Worm (Caenorhabditis elegans) whole organism, early embryonic: ENCODE data around the gene nas-33.

Experiments
- B0310.2 ChIP-seq: sonication (generic microtip); optimal IDR thresholded peaks from 2 replicates; lab custom pipeline; 2016; ENCODE audit warnings: mild to moderate bottlenecking, missing genetic modification characterization, missing compliant biosample characterization
- F13C5.2 ChIP-seq: sonication (generic microtip); optimal IDR thresholded peaks from 2 replicates; lab custom pipeline; 2017; ENCODE audit warnings: mild to moderate bottlenecking, missing genetic modification characterization, inconsistent platforms, missing compliant biosample characterization
- aly-1 ChIP-seq: sonication (generic microtip); optimal IDR thresholded peaks from 2 replicates; lab custom pipeline; 2016; ENCODE audit warnings: missing genetic modification characterization, missing compliant biosample characterization
- ama-1 ChIP-seq: fragments of 150-350 bp; optimal IDR thresholded peaks from 2 replicates; lab custom pipeline; 2014
- ceh-13 ChIP-seq: fragments of 200-800 bp; sonication (Bioruptor generic); optimal IDR thresholded peaks from 2 replicates; lab custom pipeline; 2018; ENCODE audit warnings: mild to moderate bottlenecking, missing genetic modification characterization, missing compliant biosample characterization
- ceh-36 ChIP-seq: sonication (generic microtip); optimal IDR thresholded peaks from 2 replicates; lab custom pipeline; 2016; ENCODE audit warnings: missing genetic modification characterization, inconsistent platforms, missing compliant biosample characterization
- ets-7 ChIP-seq: sonication (generic microtip); optimal IDR thresholded peaks from 2 replicates; lab custom pipeline; 2016; ENCODE audit warnings: missing genotype, missing genetic modification characterization, missing compliant biosample characterization
- flt-1 ChIP-seq: fragments of 200-800 bp; sonication (Bioruptor generic); IDR thresholded peaks from 2 replicates; pipeline ENCODE4 v1.3.6; 2022; ENCODE audit warnings: missing genetic modification characterization, missing compliant biosample characterization
- hmbx-1 ChIP-seq: sonication (generic microtip); optimal IDR thresholded peaks from 2 replicates; lab custom pipeline; 2016; ENCODE audit warnings: mild to moderate bottlenecking, missing genetic modification characterization, missing compliant biosample characterization
- scrt-1 ChIP-seq: fragments of 200-800 bp; sonication (Bioruptor generic); IDR thresholded peaks from 2 replicates; pipeline ENCODE4 v1.3.6; 2022; ENCODE audit warnings: missing genetic modification characterization, missing compliant biosample characterization
- sea-1 ChIP-seq: fragments of 200-800 bp; sonication (Bioruptor generic); conservative IDR thresholded peaks from 2 replicates; pipeline ENCODE4 v1.3.6; 2022; ENCODE audit warnings: missing genetic modification characterization, missing compliant biosample characterization
- tbx-37 ChIP-seq: fragments of 200-800 bp; sonication (Bioruptor generic); conservative IDR thresholded peaks from 2 replicates; pipeline ENCODE4 v1.3.6; 2022; ENCODE audit warnings: missing genetic modification reagents, missing genetic modification characterization, missing compliant biosample characterization
- tra-4 ChIP-seq: sonication (generic microtip); optimal IDR thresholded peaks from 2 replicates; lab custom pipeline; 2017; ENCODE audit warnings: missing genetic modification characterization, missing compliant biosample characterization

- TF ChIP-seq ets-7 (tag; lab: Kevin White, UChicago): no peak
- no peak for TF ChIP-seq F13C5.2
- TF ChIP-seq tbx-37 (GFP tag; lab: Robert Waterston, UW): no peak
- TF ChIP-seq flt-1 (GFP tag; lab: Robert Waterston, UW): no peak
- no peak for TF ChIP-seq ama-1 (lab: Kevin White, UChicago)
- TF ChIP-seq scrt-1 (GFP tag; lab: Robert Waterston, UW): no peak
- TF ChIP-seq hmbx-1 (tag; lab: Kevin White, UChicago): no peak
- no peak for TF ChIP-seq ceh-13 (GFP tag; lab: Kevin White, UChicago)
- no peak for TF ChIP-seq aly-1 (tag; lab: Kevin White, UChicago)
- no peak for TF ChIP-seq B0310.2 (tag; lab: Kevin White, UChicago)
- no peak for TF ChIP-seq sea-1 (GFP tag; lab: Robert Waterston, UW)
- TF ChIP-seq ceh-36 (tag; lab: Kevin White, UChicago): no peak
- TF ChIP-seq tra-4 (tag; lab: Kevin White, UChicago): no peak
These were observed 12.4 kb upstream of the nas-33 start, which contains the start of gene C15B12.3 for ce11 chrX:6467462-6467861.
